Worm (Caenorhabditis elegans): ENCODE measurements around the gene vps-33.1.

Gene vps-33.1

DNA sequence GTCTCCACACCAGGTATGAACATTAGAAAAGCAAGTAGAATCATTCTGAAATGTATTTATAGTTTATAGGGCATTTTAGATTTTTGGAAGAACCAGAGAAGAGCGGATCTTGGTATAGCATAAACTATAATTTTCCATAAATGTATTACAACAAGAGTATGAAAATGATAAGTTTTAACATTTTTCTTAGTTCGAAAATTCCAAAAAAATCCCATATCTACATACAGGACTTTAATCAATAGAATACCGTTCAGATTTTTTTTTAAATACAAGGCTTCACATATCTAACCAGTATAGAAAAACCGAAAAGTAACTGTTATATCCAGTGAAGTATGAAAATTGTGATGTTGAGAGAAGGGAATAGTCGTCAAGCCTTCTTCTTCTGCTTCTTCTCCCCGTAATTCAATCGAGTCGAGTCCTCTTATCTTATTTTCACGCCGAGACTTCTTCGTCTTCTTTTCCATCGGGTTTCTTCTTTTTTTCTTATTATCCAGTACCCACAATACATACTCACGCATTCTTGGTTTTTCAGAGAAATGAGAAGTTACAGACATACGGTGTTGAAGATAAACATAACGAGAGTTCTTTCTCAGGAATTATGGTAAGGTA is 43.2 kb downstream of the vps-33.1 start, which contains the start of gene ZK370.6:
Gene ZK370.6, minus strand, starts transcription at position 51 of the 609 bp plus-strand sequence.
- TF ChIP-seq ceh-19 (GFP tag; optimal IDR thresholded peaks at IDR 0.05) (no peak), unc-42 (tag; optimal IDR thresholded peaks at IDR 0.05) (peak; percentile 91), ceh-31 (tag; optimal IDR thresholded peaks at IDR 0.05) (no peak)

ce11 chrIII:8744765-8745164 is 44.0 kb downstream of the vps-33.1 start:
- no peak for TF ChIP-seq pha-2 (tag; optimal IDR thresholded peaks at IDR 0.05)
- TF ChIP-seq dve-1 (tag; optimal IDR thresholded peaks at IDR 0.05): no peak
- no peak for TF ChIP-seq K02D7.2 (tag; optimal IDR thresholded peaks at IDR 0.05)

- no peak for TF ChIP-seq ceh-48 (tag; optimal IDR thresholded peaks at IDR 0.05)
- TF ChIP-seq ceh-14 (tag; optimal IDR thresholded peaks at IDR 0.05): no peak
- no peak for TF ChIP-seq unc-86 (tag; optimal IDR thresholded peaks at IDR 0.05)
- no peak for TF ChIP-seq ceh-31 (tag; optimal IDR thresholded peaks at IDR 0.05)
Observed at ce11 chrIII:8745214-8745613, 44.5 kb downstream of the vps-33.1 start.

- TF ChIP-seq elt-2 (tag; optimal IDR thresholded peaks at IDR 0.05): peak; percentile 75
- TF ChIP-seq hlh-6 (tag; optimal IDR thresholded peaks at IDR 0.05): no peak
Observed at ce11 chrIII:8748620-8749019, 47.9 kb downstream of the vps-33.1 start.

DNA sequence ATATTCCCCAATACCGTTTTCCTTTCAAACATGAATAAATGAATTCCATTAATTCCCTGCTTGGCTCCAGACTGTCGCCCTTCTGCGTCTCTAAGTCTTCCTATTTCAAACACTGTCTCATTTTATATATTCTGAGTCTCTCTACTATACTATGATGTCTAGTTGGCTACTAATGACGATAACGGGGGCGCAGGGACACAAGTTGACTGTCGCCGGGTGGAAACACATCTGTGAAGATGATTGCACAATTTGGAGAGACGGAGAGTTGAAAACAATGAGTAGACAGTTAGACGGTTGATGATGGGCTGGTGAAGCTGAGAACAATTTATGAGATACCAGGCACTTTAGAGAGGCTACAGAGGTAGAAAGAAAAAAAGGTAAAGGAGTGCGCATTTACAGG is 48.8 kb downstream of the vps-33.1 start, which contains the start of gene sma-2:
Gene sma-2, plus strand, starts transcription at position 194 of the 400 bp plus-strand sequence.
- no peak for TF ChIP-seq ama-1 (optimal IDR thresholded peaks at IDR 0.05)
- peak; percentile 4 for TF ChIP-seq tbx-2 (tag; optimal IDR thresholded peaks at IDR 0.05)
- no peak for TF ChIP-seq ttx-3 (tag; optimal IDR thresholded peaks at IDR 0.05)
- no peak for TF ChIP-seq odd-2 (tag; optimal IDR thresholded peaks at IDR 0.05)
- no peak for TF ChIP-seq zip-5 (tag; optimal IDR thresholded peaks at IDR 0.05)
- TF ChIP-seq fax-1 (tag; optimal IDR thresholded peaks at IDR 0.05): no peak
- peak; percentile 33 for TF ChIP-seq pqm-1 (tag; optimal IDR thresholded peaks at IDR 0.05)
- TF ChIP-seq F13H6.1 (tag; optimal IDR thresholded peaks at IDR 0.05): peak; percentile 26
- TF ChIP-seq ceh-22 (tag; optimal IDR thresholded peaks at IDR 0.05): no peak
- TF ChIP-seq ceh-34 (tag; optimal IDR thresholded peaks at IDR 0.05): no peak
- peak; percentile 6 for TF ChIP-seq ceh-18 (tag; optimal IDR thresholded peaks at IDR 0.05)
- TF ChIP-seq dve-1 (tag; optimal IDR thresholded peaks at IDR 0.05): peak; percentile 17

- TF ChIP-seq ahr-1 (tag; optimal IDR thresholded peaks at IDR 0.05): no peak
- no peak for TF ChIP-seq eyg-1 (tag; optimal IDR thresholded peaks at IDR 0.05)
- no peak for TF ChIP-seq syd-9 (tag; optimal IDR thresholded peaks at IDR 0.05)
- no peak for TF ChIP-seq C08G9.2 (tag; optimal IDR thresholded peaks at IDR 0.05)
- no peak for TF ChIP-seq ceh-34 (tag; optimal IDR thresholded peaks at IDR 0.05)
- TF ChIP-seq ceh-6 (GFP tag; optimal IDR thresholded peaks at IDR 0.05): no peak
Observed at ce11 chrIII:8750606-8751005, 49.9 kb downstream of the vps-33.1 start, which contains the start of gene ugtp-1. TSS of gene ugtp-1 (minus strand) at chrIII:8750706.

All from whole organism, late embryonic.